Worm (Caenorhabditis elegans) whole organism, young adult: Measurements from ENCODE around the gene F16G10.14.

Experiments used
- B0336.3 ChIP-seq: fragments of 200-800 bp; sonication (Bioruptor generic); IDR thresholded peaks from 2 replicates; pipeline ENCODE4 v1.3.6; 2022; ENCODE audit warnings: missing genetic modification characterization, missing compliant biosample characterization
- F49E8.2 ChIP-seq: sonication (generic microtip); optimal IDR thresholded peaks from 3 replicates; lab custom pipeline; 2017; ENCODE audit warnings: missing genetic modification characterization, mild to moderate bottlenecking, missing compliant biosample characterization, antibody characterized with exemption, moderate library complexity; ENCODE audit not compliant: insufficient read depth
- F57C9.4 ChIP-seq: sonication (generic microtip); optimal IDR thresholded peaks from 2 replicates; lab custom pipeline; 2017; ENCODE audit warnings: mild to moderate bottlenecking, missing genetic modification characterization, missing compliant biosample characterization
- cebp-2 ChIP-seq: fragments of 200-800 bp; sonication (Bioruptor generic); IDR thresholded peaks from 2 replicates; pipeline ENCODE4 v1.3.6; 2022; ENCODE audit warnings: missing genetic modification characterization, missing compliant biosample characterization
- ekl-4 ChIP-seq: fragments of 200-800 bp; sonication (Bioruptor generic); IDR thresholded peaks from 2 replicates; pipeline ENCODE4 v1.3.6; 2022; ENCODE audit warnings: missing genetic modification reagents, missing genetic modification characterization, missing compliant biosample characterization
- lin-26 ChIP-seq: fragments of 200-800 bp; sonication (Bioruptor generic); IDR thresholded peaks from 2 replicates; pipeline ENCODE4 v1.3.6; 2022; ENCODE audit warnings: missing genetic modification reagents, missing genetic modification characterization, missing compliant biosample characterization
- lir-1 ChIP-seq: fragments of 200-800 bp; sonication (Bioruptor generic); conservative IDR thresholded peaks from 2 replicates; pipeline ENCODE4 v1.3.6; 2022; ENCODE audit warnings: missing genetic modification reagents, missing genetic modification characterization, missing compliant biosample characterization
- madf-3 ChIP-seq: fragments of 200-800 bp; sonication (Bioruptor generic); IDR thresholded peaks from 2 replicates; pipeline ENCODE4 v1.3.6; 2022; ENCODE audit warnings: missing genetic modification reagents, missing genetic modification characterization, missing compliant biosample characterization
- nhr-179 ChIP-seq: sonication (generic microtip); optimal IDR thresholded peaks from 2 replicates; lab custom pipeline; 2016; ENCODE audit warnings: mild to moderate bottlenecking, missing genetic modification characterization, missing compliant biosample characterization
- unc-130 ChIP-seq: sonication (generic microtip); optimal IDR thresholded peaks from 2 replicates; lab custom pipeline; 2016; ENCODE audit warnings: missing genetic modification reagents, missing genetic modification characterization, missing compliant biosample characterization
- ztf-28 ChIP-seq: fragments of 200-800 bp; sonication (Bioruptor generic); IDR thresholded peaks from 2 replicates; pipeline ENCODE4 v1.3.6; 2022; ENCODE audit warnings: missing genetic modification reagents, missing genetic modification characterization, missing compliant biosample characterization

DNA sequence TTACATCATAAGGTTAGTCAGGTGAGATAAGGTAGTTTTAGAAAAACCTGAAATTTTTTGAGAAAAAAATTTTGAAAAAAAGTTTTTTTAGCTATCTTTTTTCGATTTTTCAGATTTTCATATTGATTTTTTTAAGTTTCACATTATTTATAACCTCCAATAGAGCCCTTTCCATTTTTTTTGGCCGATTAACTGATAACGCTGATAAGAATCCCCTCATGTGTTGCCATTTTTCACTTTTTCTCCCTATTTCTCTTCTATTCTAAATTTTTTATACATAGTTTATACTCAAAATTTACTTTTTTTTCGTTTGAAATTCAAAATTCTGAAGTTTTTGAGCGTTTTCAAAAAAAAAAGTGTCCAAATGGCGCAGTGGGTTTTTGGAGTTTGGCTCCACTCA, 39.4 kb upstream of the F16G10.14 start:
- no peak for TF ChIP-seq ztf-28 (GFP tag; lab: Robert Waterston, UW)
- TF ChIP-seq cebp-2 (GFP tag; lab: Robert Waterston, UW) = no peak
- TF ChIP-seq F49E8.2 (tag; lab: Kevin White, UChicago) = no peak
- no peak for TF ChIP-seq unc-130 (GFP tag; lab: Kevin White, UChicago)
- TF ChIP-seq F57C9.4 (tag; lab: Kevin White, UChicago) = no peak
- TF ChIP-seq lir-1 (GFP tag; lab: Robert Waterston, UW) = no peak
- TF ChIP-seq ekl-4 (GFP tag; lab: Robert Waterston, UW) = no peak
- no peak for TF ChIP-seq nhr-179
- no peak for TF ChIP-seq madf-3
- TF ChIP-seq lin-26 (GFP tag; lab: Robert Waterston, UW) = no peak
- no peak for TF ChIP-seq B0336.3 (GFP tag; lab: Robert Waterston, UW)
